Worm (Caenorhabditis elegans): ENCODE measurements around the gene C55A1.11.
"Not testable (repeated sequence)": the region's sequence is repeated elsewhere in the genome, so short reads cannot be mapped to it uniquely, and the experiment has no call there.

Gene C55A1.11

ce11 chrV:15670139-15670538, 44.5 kb downstream of the C55A1.11 start, which contains the start of gene K06B4.15:
K06B4.15 (plus strand) TSS chrV:15670439.
- TF ChIP-seq him-1, dao-5, W03F9.2 (tag; optimal IDR thresholded peaks at IDR 0.05): not testable (repeated sequence)

- no peak for TF ChIP-seq dao-5 (tag; optimal IDR thresholded peaks at IDR 0.05)
- no peak for TF ChIP-seq him-1 (tag; optimal IDR thresholded peaks at IDR 0.05)
- no peak for TF ChIP-seq W03F9.2 (tag; optimal IDR thresholded peaks at IDR 0.05)
Observed at ce11 chrV:15673707-15674106, 48.0 kb downstream of the C55A1.11 start, which contains the start of gene nhr-51. nhr-51 (plus strand) TSS chrV:15674007.

- TF ChIP-seq W03F9.2 (tag; optimal IDR thresholded peaks at IDR 0.05) (no peak), dao-5 (tag; optimal IDR thresholded peaks at IDR 0.05) (no peak), him-1 (tag; optimal IDR thresholded peaks at IDR 0.05) (no peak)
Observed at ce11 chrV:15674899-15675298, 49.2 kb downstream of the C55A1.11 start.
